Worm (Caenorhabditis elegans) whole organism, L4 larva: ENCODE results near the gene T19C3.4.

Experiments used
- D1046.2 ChIP-seq: fragments of 200-800 bp; sonication (Bioruptor generic); IDR thresholded peaks from 2 replicates; pipeline ENCODE4 v1.3.6; 2022; ENCODE audit warnings: missing genetic modification characterization, missing compliant biosample characterization
- F44E2.7 ChIP-seq: fragments of 200-800 bp; sonication (Bioruptor generic); IDR thresholded peaks from 2 replicates; pipeline ENCODE4 v2.1.2; 2022; ENCODE audit warnings: missing genetic modification characterization, missing compliant biosample characterization
- F49E8.2 ChIP-seq: sonication (generic microtip); optimal IDR thresholded peaks from 2 replicates; lab custom pipeline; 2016; ENCODE audit warnings: missing compliant biosample characterization, mild to moderate bottlenecking, missing genetic modification characterization, borderline replicate concordance
- R02D3.7 ChIP-seq: fragments of 150-350 bp; sonication (generic microtip); optimal IDR thresholded peaks from 3 replicates; lab custom pipeline; 2014; ENCODE audit warnings: missing biosample characterization, missing genetic modification characterization
- T20F7.1 ChIP-seq: fragments of 200-800 bp; sonication (Bioruptor generic); optimal IDR thresholded peaks from 2 replicates; lab custom pipeline; 2018; ENCODE audit warnings: mild to moderate bottlenecking, missing genetic modification characterization, missing compliant biosample characterization
- T26A8.4 ChIP-seq: fragments of 200-800 bp; sonication (Bioruptor generic); IDR thresholded peaks from 2 replicates; pipeline ENCODE4 v1.3.6; 2022; ENCODE audit warnings: missing genetic modification characterization, missing compliant biosample characterization
- Y48G9A.11 ChIP-seq: fragments of 200-800 bp; sonication (Bioruptor generic); IDR thresholded peaks from 2 replicates; pipeline ENCODE4 v1.3.6; 2022; ENCODE audit warnings: missing genetic modification reagents, missing genetic modification characterization, missing compliant biosample characterization
- ZK337.2 ChIP-seq: fragments of 200-800 bp; sonication (Bioruptor generic); IDR thresholded peaks from 2 replicates; pipeline ENCODE4 v1.3.6; 2022; ENCODE audit warnings: missing genetic modification reagents, missing genetic modification characterization, missing compliant biosample characterization
- aha-1 ChIP-seq: fragments of 150-350 bp; peaks from one replicate; lab custom pipeline; 2014; ENCODE audit warnings: missing biosample characterization, missing genetic modification characterization
- ama-1 ChIP-seq: fragments of 150-350 bp; optimal IDR thresholded peaks from 2 replicates; lab custom pipeline; 2014; ENCODE audit warnings: inconsistent platforms, mixed read lengths
- arid-1 ChIP-seq: fragments of 200-800 bp; sonication (Bioruptor generic); conservative IDR thresholded peaks from 2 replicates; pipeline ENCODE4 v1.3.6; 2022; ENCODE audit warnings: missing genetic modification reagents, missing genetic modification characterization, missing compliant biosample characterization
- attf-4 ChIP-seq: sonication (generic microtip); optimal IDR thresholded peaks from 3 replicates; lab custom pipeline; 2017; ENCODE audit warnings: missing biosample characterization, missing genetic modification characterization
- ceh-20 ChIP-seq: fragments of 200-800 bp; sonication (Bioruptor generic); IDR thresholded peaks from 2 replicates; pipeline ENCODE4 v1.3.6; 2022; ENCODE audit warnings: missing genetic modification reagents, missing genetic modification characterization, missing compliant biosample characterization
- ctbp-1 ChIP-seq: fragments of 200-800 bp; sonication (Bioruptor generic); IDR thresholded peaks from 2 replicates; pipeline ENCODE4 v1.3.6; 2022; ENCODE audit warnings: missing genetic modification reagents, missing genetic modification characterization, missing compliant biosample characterization
- daf-16 ChIP-seq, 3 experiments: sonication (generic microtip); optimal IDR thresholded peaks; 2 replicates each; lab custom pipeline; 2016 to 2017; ENCODE audit warnings: missing genetic modification characterization in 3 of 3, missing genetic modification reagents in 3 of 3, mild to moderate bottlenecking in 2 of 3, missing compliant biosample characterization in 2 of 3, missing biosample characterization in 1 of 3, moderate library complexity in 1 of 3
- dmd-6 ChIP-seq: fragments of 200-800 bp; sonication (Bioruptor generic); IDR thresholded peaks from 2 replicates; pipeline ENCODE4 v1.3.6; 2022; ENCODE audit warnings: missing genetic modification reagents, missing genetic modification characterization, missing compliant biosample characterization
- dmd-8 ChIP-seq: fragments of 200-800 bp; sonication (Bioruptor generic); IDR thresholded peaks from 2 replicates; pipeline ENCODE4 v1.3.6; 2022; ENCODE audit warnings: missing genetic modification characterization, missing compliant biosample characterization
- dve-1 ChIP-seq: sonication (generic microtip); optimal IDR thresholded peaks from 2 replicates; lab custom pipeline; 2017; ENCODE audit warnings: antibody characterized with exemption, mild to moderate bottlenecking, missing genetic modification characterization, missing compliant biosample characterization; ENCODE audit not compliant: insufficient read depth
- hif-1 ChIP-seq, 2 experiments: sonication (generic microtip); optimal IDR thresholded peaks; 2 replicates each; lab custom pipeline; 2016 to 2017; ENCODE audit warnings: missing compliant biosample characterization in 2 of 2, missing genetic modification characterization in 2 of 2, missing genetic modification reagents in 2 of 2, missing genotype in 2 of 2, mild to moderate bottlenecking in 1 of 2
- hlh-11 ChIP-seq: fragments of 200-800 bp; sonication (Bioruptor generic); optimal IDR thresholded peaks from 2 replicates; lab custom pipeline; 2018; ENCODE audit warnings: mild to moderate bottlenecking, missing genetic modification characterization, missing compliant biosample characterization
- hlh-30 ChIP-seq: sonication (generic microtip); optimal IDR thresholded peaks from 2 replicates; lab custom pipeline; 2017; ENCODE audit warnings: antibody characterized with exemption, mild to moderate bottlenecking, missing genetic modification characterization, missing compliant biosample characterization; ENCODE audit not compliant: insufficient read depth
- lin-13 ChIP-seq: fragments of 150-350 bp; optimal IDR thresholded peaks from 2 replicates; lab custom pipeline; 2014; ENCODE audit warnings: missing biosample characterization, missing genetic modification reagents, missing genetic modification characterization
- lin-38 ChIP-seq: fragments of 200-800 bp; sonication (Bioruptor generic); IDR thresholded peaks from 2 replicates; pipeline ENCODE4 v1.3.6; 2022; ENCODE audit warnings: missing genetic modification reagents, missing genetic modification characterization, missing compliant biosample characterization
- lin-39 ChIP-seq: fragments of 150-350 bp; optimal IDR thresholded peaks from 2 replicates; lab custom pipeline; 2014; ENCODE audit warnings: missing biosample characterization, missing genetic modification reagents, missing genetic modification characterization
- lsy-2 ChIP-seq, 2 experiments: fragments of 150-350 bp in 1 of 2; sonication (generic microtip) in 1 of 2; optimal IDR thresholded peaks; 2 replicates each; lab custom pipeline; 2014 to 2017; ENCODE audit warnings: missing biosample characterization in 2 of 2, missing genetic modification characterization in 2 of 2
- mdl-1 ChIP-seq, 2 experiments: fragments of 150-350 bp in 1 of 2; sonication (generic microtip) in 1 of 2; optimal IDR thresholded peaks; 2 replicates each; lab custom pipeline; 2014 to 2017; ENCODE audit warnings: missing biosample characterization in 2 of 2, missing genetic modification characterization in 2 of 2
- mdt-29 ChIP-seq: fragments of 200-800 bp; sonication (Bioruptor generic); IDR thresholded peaks from 2 replicates; pipeline ENCODE4 v1.3.6; 2022; ENCODE audit warnings: missing genetic modification reagents, missing genetic modification characterization, missing compliant biosample characterization
- mep-1 ChIP-seq: fragments of 150-350 bp; sonication (generic microtip); optimal IDR thresholded peaks from 3 replicates; lab custom pipeline; 2014; ENCODE audit warnings: missing biosample characterization, missing genetic modification characterization
- mxl-3 ChIP-seq: fragments of 200-800 bp; sonication (Bioruptor generic); optimal IDR thresholded peaks from 2 replicates; lab custom pipeline; 2018; ENCODE audit warnings: mild to moderate bottlenecking, missing genetic modification characterization, missing compliant biosample characterization
- nhr-10 ChIP-seq: fragments of 150-350 bp; optimal IDR thresholded peaks from 2 replicates; lab custom pipeline; 2014; ENCODE audit warnings: missing biosample characterization, missing genetic modification characterization
- nhr-237 ChIP-seq: sonication (generic microtip); optimal IDR thresholded peaks from 2 replicates; lab custom pipeline; 2017; ENCODE audit warnings: missing biosample characterization, missing genetic modification characterization
- nhr-25 ChIP-seq: sonication (generic microtip); optimal IDR thresholded peaks from 2 replicates; lab custom pipeline; 2017; ENCODE audit warnings: missing genetic modification characterization, mild to moderate bottlenecking, missing compliant biosample characterization, antibody characterized with exemption, moderate library complexity, borderline replicate concordance; ENCODE audit not compliant: insufficient read depth
- nhr-28 ChIP-seq: fragments of 150-350 bp; optimal IDR thresholded peaks from 2 replicates; lab custom pipeline; 2014; ENCODE audit warnings: missing biosample characterization, missing genetic modification characterization
- nhr-6 ChIP-seq: fragments of 150-350 bp; optimal IDR thresholded peaks from 2 replicates; lab custom pipeline; 2014; ENCODE audit warnings: missing biosample characterization, missing genetic modification characterization
- nhr-77 ChIP-seq: fragments of 150-350 bp; optimal IDR thresholded peaks from 2 replicates; lab custom pipeline; 2014; ENCODE audit warnings: missing biosample characterization, missing genetic modification characterization
- php-3 ChIP-seq: fragments of 200-800 bp; sonication (Bioruptor generic); IDR thresholded peaks from 2 replicates; pipeline ENCODE4 v1.3.6; 2022; ENCODE audit warnings: missing genetic modification reagents, missing genetic modification characterization, missing compliant biosample characterization
- saeg-2 ChIP-seq: fragments of 200-800 bp; sonication (Bioruptor generic); IDR thresholded peaks from 2 replicates; pipeline ENCODE4 v1.3.6; 2022; ENCODE audit warnings: missing genetic modification reagents, missing genetic modification characterization, missing compliant biosample characterization
- set-16 ChIP-seq: fragments of 200-800 bp; sonication (Bioruptor generic); IDR thresholded peaks from 2 replicates; pipeline ENCODE4 v1.3.6; 2022; ENCODE audit warnings: missing genetic modification reagents, missing genetic modification characterization, missing compliant biosample characterization
- spr-1 ChIP-seq: sonication (generic microtip); optimal IDR thresholded peaks from 2 replicates; lab custom pipeline; 2016; ENCODE audit warnings: mild to moderate bottlenecking, missing genetic modification characterization, missing compliant biosample characterization
- spr-3 ChIP-seq: fragments of 200-800 bp; sonication (Bioruptor generic); optimal IDR thresholded peaks from 2 replicates; lab custom pipeline; 2018; ENCODE audit warnings: mild to moderate bottlenecking, missing genetic modification characterization, missing compliant biosample characterization
- tra-1 ChIP-seq: fragments of 200-800 bp; sonication (Bioruptor generic); IDR thresholded peaks from 2 replicates; pipeline ENCODE4 v1.3.6; 2022; ENCODE audit warnings: missing genetic modification reagents, missing genetic modification characterization, missing compliant biosample characterization
- unc-39 ChIP-seq: sonication (generic microtip); optimal IDR thresholded peaks from 2 replicates; lab custom pipeline; 2017; ENCODE audit warnings: missing biosample characterization, missing genetic modification characterization
- vab-7 ChIP-seq: fragments of 200-800 bp; sonication (Bioruptor generic); IDR thresholded peaks from 2 replicates; pipeline ENCODE4 v1.3.6; 2022; ENCODE audit warnings: missing genetic modification reagents, missing genetic modification characterization, missing compliant biosample characterization
- zag-1 ChIP-seq: fragments of 150-350 bp; optimal IDR thresholded peaks from 2 replicates; lab custom pipeline; 2014; ENCODE audit warnings: missing biosample characterization, missing genetic modification characterization
- zfp-3 ChIP-seq: fragments of 200-800 bp; sonication (Bioruptor generic); conservative IDR thresholded peaks from 2 replicates; pipeline ENCODE4 v1.3.6; 2022; ENCODE audit warnings: missing genetic modification reagents, missing genetic modification characterization, missing compliant biosample characterization
- zip-2 ChIP-seq: fragments of 150-350 bp; optimal IDR thresholded peaks from 2 replicates; lab custom pipeline; 2014; ENCODE audit warnings: missing biosample characterization, missing genetic modification characterization
- ztf-11 ChIP-seq: fragments of 150-350 bp; optimal IDR thresholded peaks from 2 replicates; lab custom pipeline; 2014; ENCODE audit warnings: missing biosample characterization, missing genetic modification characterization
- ztf-7 ChIP-seq: fragments of 150-350 bp; optimal IDR thresholded peaks from 2 replicates; lab custom pipeline; 2014; ENCODE audit warnings: missing biosample characterization, missing genetic modification characterization

Gene T19C3.4

ce11 chrIII:620204-620718 lies at the start of gene T19C3.4:
T19C3.4 (minus strand) TSS chrIII:620254.
- TF ChIP-seq mdt-29, result peak; percentile 26; the same call in 1 of the 2 replicates
- no peak for TF ChIP-seq unc-39 (tag; lab: Kevin White, UChicago)
- TF ChIP-seq hlh-11, result peak; percentile 56
- TF ChIP-seq saeg-2, result no peak
- no peak for TF ChIP-seq hif-1 (tag; optimal IDR thresholded peaks at IDR 0.05; lab: Kevin White, UChicago)
- TF ChIP-seq ztf-11 (tag; lab: Kevin White, UChicago), result no peak
- TF ChIP-seq php-3 (GFP tag; lab: Robert Waterston, UW), result 0 out of 2 replicates have a peak, but pooled peaks have one; percentile 44
- peak in 1 of 2 experiments; percentile 22 for TF ChIP-seq lsy-2 (tag; optimal IDR thresholded peaks at IDR 0.05; lab: Kevin White, UChicago)
- TF ChIP-seq hlh-30 (tag; lab: Kevin White, UChicago), result peak; percentile 87
- TF ChIP-seq nhr-28 (tag; lab: Kevin White, UChicago), result peak; percentile 73
- TF ChIP-seq daf-16 (GFP tag; optimal IDR thresholded peaks at IDR 0.05; lab: Kevin White, UChicago), result no peak
- peak; percentile 39 for TF ChIP-seq daf-16 (tag; optimal IDR thresholded peaks at IDR 0.05; lab: Kevin White, UChicago)
- TF ChIP-seq mdl-1 (tag; optimal IDR thresholded peaks at IDR 0.05; lab: Kevin White, UChicago), result peak in 1 of 2 experiments; percentile 63
- TF ChIP-seq dve-1 (tag; lab: Kevin White, UChicago), result peak; percentile 58
- TF ChIP-seq nhr-77 (tag; lab: Kevin White, UChicago), result peak; percentile 57
- TF ChIP-seq mep-1 (tag; lab: Kevin White, UChicago), result peak; percentile 19
- TF ChIP-seq dmd-6 (GFP tag; lab: Robert Waterston, UW), result peak; percentile 81
- TF ChIP-seq aha-1 (tag; lab: Kevin White, UChicago), result peak; percentile 23
- TF ChIP-seq mxl-3 (GFP tag; lab: Kevin White, UChicago), result peak; percentile 11

- TF ChIP-seq F49E8.2 (tag; lab: Kevin White, UChicago) (no peak), set-16 (GFP tag; lab: Robert Waterston, UW) (peak; percentile 59), ctbp-1 (GFP tag; lab: Robert Waterston, UW) (peak; percentile 84), spr-1 (tag; lab: Kevin White, UChicago) (no peak), ztf-7 (tag; lab: Kevin White, UChicago) (no peak), nhr-6 (no peak), aha-1 (tag; lab: Kevin White, UChicago) (peak; percentile 97), R02D3.7 (tag; lab: Kevin White, UChicago) (no peak), attf-4 (tag; lab: Kevin White, UChicago) (no peak), daf-16 (GFP tag; optimal IDR thresholded peaks at IDR 0.05; lab: Kevin White, UChicago) (no peak), daf-16 (tag; optimal IDR thresholded peaks at IDR 0.05; lab: Kevin White, UChicago) (no peak), ceh-20 (no peak), hlh-30 (tag; lab: Kevin White, UChicago) (peak; percentile 74), Y48G9A.11 (GFP tag; lab: Robert Waterston, UW) (no peak), T26A8.4 (no peak), ama-1 (lab: Kevin White, UChicago) (no peak), nhr-10 (tag; lab: Kevin White, UChicago) (no peak), ZK337.2 (no peak), zfp-3 (GFP tag; lab: Robert Waterston, UW) (no peak), nhr-25 (tag; lab: Kevin White, UChicago) (no peak), vab-7 (no peak), zip-2 (tag; lab: Kevin White, UChicago) (no peak), T20F7.1 (no peak), nhr-77 (tag; lab: Kevin White, UChicago) (no peak), lin-38 (no peak), spr-3 (GFP tag; lab: Kevin White, UChicago) (no peak), nhr-237 (tag; lab: Kevin White, UChicago) (no peak), lin-39 (tag; lab: Kevin White, UChicago) (no peak), D1046.2 (GFP tag; lab: Robert Waterston, UW) (no peak), lin-13 (GFP tag; lab: Kevin White, UChicago) (no peak), zag-1 (tag; lab: Kevin White, UChicago) (no peak), arid-1 (GFP tag; lab: Robert Waterston, UW) (no peak), F44E2.7 (GFP tag; lab: Robert Waterston, UW) (no peak), dmd-8 (no peak), tra-1 (GFP tag; lab: Robert Waterston, UW) (no peak)
Observed at ce11 chrIII:668303-668893, 48.3 kb upstream of the T19C3.4 start, which contains the start of gene W02B3.3. W02B3.3 (minus strand) TSS chrIII:668433.
